Worm (Caenorhabditis elegans): Measurements from ENCODE around the gene F42A9.3.

Gene F42A9.3

ce11 chrIV:8626294-8626693, 9.2 kb downstream of the F42A9.3 start:
- no peak for TF ChIP-seq ztf-11 (tag; optimal IDR thresholded peaks at IDR 0.05)
- TF ChIP-seq F49E8.2 (tag; optimal IDR thresholded peaks at IDR 0.05; ENCODE audit: borderline replicate concordance), result no peak
- 0 out of 2 replicates have a peak, but pooled peaks have one; percentile 8 for TF ChIP-seq pha-4 (GFP tag; IDR thresholded peaks at IDR 0.05)
- no peak for TF ChIP-seq pha-4 (tag; optimal IDR thresholded peaks at IDR 0.05)
- TF ChIP-seq aly-2 (tag; optimal IDR thresholded peaks at IDR 0.05), result no peak
- TF ChIP-seq lir-3 (tag; optimal IDR thresholded peaks at IDR 0.05), result no peak
- 0 out of 2 replicates have a peak, but pooled peaks have one; percentile 18 for TF ChIP-seq ctbp-1 (GFP tag; IDR thresholded peaks at IDR 0.05)
- no peak for TF ChIP-seq dpl-1 (GFP tag; optimal IDR thresholded peaks at IDR 0.05)
- TF ChIP-seq T26A8.4 (GFP tag; IDR thresholded peaks at IDR 0.05), result peak; percentile 70; the same call in 1 of the 2 replicates
- TF ChIP-seq tag-97 (GFP tag; IDR thresholded peaks at IDR 0.05), result no peak
- TF ChIP-seq T20F7.1 (GFP tag; optimal IDR thresholded peaks at IDR 0.05), result no peak
- TF ChIP-seq egl-43 (GFP tag; IDR thresholded peaks at IDR 0.05), result 0 out of 2 replicates have a peak, but pooled peaks have one; percentile 24
- TF ChIP-seq ZK546.5 (tag; optimal IDR thresholded peaks at IDR 0.05), result no peak
- TF ChIP-seq tra-1 (GFP tag; IDR thresholded peaks at IDR 0.05), result no peak
- no peak for TF ChIP-seq set-16 (GFP tag; IDR thresholded peaks at IDR 0.05)
- peak; percentile 8 for TF ChIP-seq aha-1 (tag)
- TF ChIP-seq snpc-4 (tag; optimal IDR thresholded peaks at IDR 0.05), result no peak
- TF ChIP-seq lin-39 (tag; optimal IDR thresholded peaks at IDR 0.05), result no peak
- no peak for TF ChIP-seq pqm-1 (tag; optimal IDR thresholded peaks at IDR 0.05)
- TF ChIP-seq nhr-42 (GFP tag; IDR thresholded peaks at IDR 0.05), result no peak
- no peak for TF ChIP-seq Y5F2A.4 (GFP tag; optimal IDR thresholded peaks at IDR 0.05)
- no peak for TF ChIP-seq ces-1 (GFP tag; optimal IDR thresholded peaks at IDR 0.05)
- TF ChIP-seq fkh-10 (GFP tag; optimal IDR thresholded peaks at IDR 0.05), result no peak
- no peak for TF ChIP-seq dmd-8 (GFP tag; IDR thresholded peaks at IDR 0.05)
- no peak for TF ChIP-seq ceh-20 (GFP tag; IDR thresholded peaks at IDR 0.05)
- TF ChIP-seq zfp-2 (tag; optimal IDR thresholded peaks at IDR 0.05), result no peak
- TF ChIP-seq spr-1 (tag; optimal IDR thresholded peaks at IDR 0.05), result no peak
- no peak for TF ChIP-seq mdt-29 (GFP tag; IDR thresholded peaks at IDR 0.05)
- TF ChIP-seq daf-16 (GFP tag; optimal IDR thresholded peaks at IDR 0.05), result no peak
- TF ChIP-seq daf-16 (tag; optimal IDR thresholded peaks at IDR 0.05), result no peak
- no peak for TF ChIP-seq hmg-1.1 (GFP tag; IDR thresholded peaks at IDR 0.05)
- TF ChIP-seq hif-1 (tag; optimal IDR thresholded peaks at IDR 0.05), result peak in 1 of 2 experiments; percentile 4
- TF ChIP-seq nhr-28 (tag; optimal IDR thresholded peaks at IDR 0.05), result no peak
- TF ChIP-seq ceh-28 (tag; optimal IDR thresholded peaks at IDR 0.05), result no peak

DNA sequence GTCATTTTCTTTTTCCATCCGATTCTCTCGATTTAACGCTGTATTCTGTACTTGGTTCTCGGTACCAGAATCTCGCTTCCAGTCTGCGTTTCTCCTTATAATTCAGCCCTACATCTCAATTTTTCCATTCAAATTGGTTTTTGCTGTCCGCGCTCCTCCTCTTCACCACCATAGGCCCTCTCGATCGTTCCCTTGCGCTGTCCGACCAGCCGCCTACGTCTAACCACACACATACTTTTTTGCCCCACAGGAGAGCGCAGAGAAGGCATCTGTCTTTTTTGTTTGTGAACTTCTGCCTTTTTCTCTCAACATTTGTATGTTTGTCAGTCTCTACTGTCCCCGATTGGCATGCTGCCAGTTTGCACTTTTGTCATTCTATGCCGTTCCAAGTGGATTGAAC, 10.3 kb downstream of the F42A9.3 start, which contains the start of gene F42A9.11:
Gene F42A9.11, plus strand, starts transcription at position 310 of the 400 bp plus-strand sequence.
- TF ChIP-seq nhr-6 (tag; optimal IDR thresholded peaks at IDR 0.05) (peak; percentile 28), mep-1 (tag; optimal IDR thresholded peaks at IDR 0.05) (peak; percentile 51), zag-1 (tag; optimal IDR thresholded peaks at IDR 0.05) (no peak), dve-1 (tag; optimal IDR thresholded peaks at IDR 0.05; ENCODE audit: insufficient read depth) (peak; percentile 14), daf-16 (GFP tag; optimal IDR thresholded peaks at IDR 0.05) (no peak), daf-16 (tag; optimal IDR thresholded peaks at IDR 0.05) (peak; percentile 48), daf-19 (GFP tag; conservative IDR thresholded peaks at IDR 0.05) (no peak), nhr-11 (tag; optimal IDR thresholded peaks at IDR 0.05) (no peak), tra-1 (GFP tag; IDR thresholded peaks at IDR 0.05) (no peak), zfp-2 (tag; optimal IDR thresholded peaks at IDR 0.05) (no peak), lin-13 (GFP tag; optimal IDR thresholded peaks at IDR 0.05) (no peak), sdz-12 (GFP tag; optimal IDR thresholded peaks at IDR 0.05) (no peak), lin-1 (GFP tag; IDR thresholded peaks at IDR 0.05) (no peak), dmd-9 (GFP tag; IDR thresholded peaks at IDR 0.05) (no peak), T26A8.4 (GFP tag; IDR thresholded peaks at IDR 0.05) (peak; percentile 51; the same call in 1 of the 2 replicates), nhr-28 (tag; optimal IDR thresholded peaks at IDR 0.05) (peak; percentile 66), nhr-48 (tag; optimal IDR thresholded peaks at IDR 0.05) (no peak), dpl-1 (GFP tag; optimal IDR thresholded peaks at IDR 0.05) (peak; percentile 9), hlh-30 (tag; optimal IDR thresholded peaks at IDR 0.05; ENCODE audit: insufficient read depth) (peak; percentile 53), set-16 (GFP tag; IDR thresholded peaks at IDR 0.05) (0 out of 2 replicates have a peak, but pooled peaks have one; percentile 20), unc-62 (GFP tag; optimal IDR thresholded peaks at IDR 0.05 in 1 of 2) (peak in 1 of 2 experiments; percentile 79), unc-62 (tag; optimal IDR thresholded peaks at IDR 0.05) (no peak), zip-11 (GFP tag; IDR thresholded peaks at IDR 0.05) (no peak), mdl-1 (tag; optimal IDR thresholded peaks at IDR 0.05) (peak in 1 of 2 experiments; percentile 44), hlh-11 (tag; optimal IDR thresholded peaks at IDR 0.05) (peak; percentile 66), hmg-1.1 (GFP tag; IDR thresholded peaks at IDR 0.05) (peak; percentile 52; the same call in 1 of the 2 replicates), lsy-2 (tag; optimal IDR thresholded peaks at IDR 0.05) (peak in 1 of 2 experiments; percentile 44)
